Worm (Caenorhabditis elegans): ENCODE data around the gene T28C12.6.

T28C12.6 gene

DNA sequence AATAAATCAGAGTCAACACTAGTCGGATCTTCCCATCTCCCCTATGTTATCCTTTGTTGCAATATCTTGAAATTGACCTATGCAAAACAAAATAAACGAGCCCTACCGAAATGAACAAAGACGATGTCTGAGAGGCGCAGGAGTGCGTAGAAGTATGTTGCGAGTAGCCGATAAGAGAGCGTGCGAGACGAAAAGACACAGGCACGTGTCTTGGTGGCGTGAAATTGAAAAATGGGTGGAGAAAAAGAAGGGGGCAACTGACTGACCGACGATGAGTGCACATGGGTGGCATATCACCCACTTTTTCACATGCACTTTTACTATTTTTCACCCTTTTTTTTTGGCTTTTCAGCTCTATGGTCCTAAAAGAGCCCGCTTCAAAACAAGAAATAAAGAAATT is 12.2 kb upstream of the T28C12.6 start (continued):
- TF ChIP-seq isw-1 (GFP tag; IDR thresholded peaks at IDR 0.05) (no peak), nhr-71 (tag; optimal IDR thresholded peaks at IDR 0.05) (peak; percentile 33), unc-30 (tag; optimal IDR thresholded peaks at IDR 0.05) (no peak), elt-2 (tag; optimal IDR thresholded peaks at IDR 0.05) (no peak), rnt-1 (tag; optimal IDR thresholded peaks at IDR 0.05) (peak; percentile 35), efl-1 (optimal IDR thresholded peaks at IDR 0.05) (peak in 1 of 2 experiments; percentile 26), efl-1 (GFP tag; optimal IDR thresholded peaks at IDR 0.05 in 1 of 2) (no peak), unc-98 (GFP tag; IDR thresholded peaks at IDR 0.05) (no peak), snu-23 (GFP tag; optimal IDR thresholded peaks at IDR 0.05) (peak; percentile 50), nhr-76 (tag; optimal IDR thresholded peaks at IDR 0.05) (no peak), egl-27 (tag; optimal IDR thresholded peaks at IDR 0.05) (no peak), C34B4.2 (tag; optimal IDR thresholded peaks at IDR 0.05) (no peak), unc-62 (GFP tag; optimal IDR thresholded peaks at IDR 0.05) (no peak), nhr-28 (tag; optimal IDR thresholded peaks at IDR 0.05) (no peak), ceh-63 (GFP tag; optimal IDR thresholded peaks at IDR 0.05) (no peak), nhr-77 (tag; optimal IDR thresholded peaks at IDR 0.05) (no peak)

DNA sequence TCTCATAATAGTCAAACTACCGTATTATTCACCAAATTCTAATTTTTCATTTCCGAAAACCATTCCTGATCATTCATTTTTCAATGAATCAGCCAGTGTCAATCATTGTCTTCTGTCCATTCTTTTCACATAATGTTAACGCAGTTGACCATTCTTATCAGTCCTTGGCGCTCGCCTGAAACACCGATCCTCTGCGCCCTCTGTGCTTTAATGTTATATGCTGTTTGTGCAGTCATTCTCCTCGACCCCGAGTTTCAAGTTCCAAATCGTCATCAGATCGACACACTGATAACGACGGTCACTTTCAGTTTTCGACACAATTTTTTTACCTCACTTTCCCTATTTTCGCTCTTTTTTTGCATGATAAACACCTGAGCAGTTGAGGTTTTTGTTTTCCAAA is 11.0 kb upstream of the T28C12.6 start:
- TF ChIP-seq unc-98 (GFP tag; IDR thresholded peaks at IDR 0.05) = no peak
- TF ChIP-seq lin-14 (GFP tag; optimal IDR thresholded peaks at IDR 0.05) = no peak
- no peak for TF ChIP-seq nhr-19 (GFP tag; conservative IDR thresholded peaks at IDR 0.05)
- TF ChIP-seq lin-39 (tag; optimal IDR thresholded peaks at IDR 0.05) = no peak
- no peak for TF ChIP-seq egl-13 (tag; optimal IDR thresholded peaks at IDR 0.05)
- TF ChIP-seq fkh-10 (GFP tag; optimal IDR thresholded peaks at IDR 0.05) = no peak
- TF ChIP-seq xbp-1 (tag; optimal IDR thresholded peaks at IDR 0.05) = no peak
- TF ChIP-seq irx-1 (tag; optimal IDR thresholded peaks at IDR 0.05) = no peak
- no peak for TF ChIP-seq alr-1 (tag; optimal IDR thresholded peaks at IDR 0.05; ENCODE audit: borderline replicate concordance)
- TF ChIP-seq fkh-4 (tag; optimal IDR thresholded peaks at IDR 0.05; ENCODE audit: borderline replicate concordance) = no peak
- no peak for TF ChIP-seq pag-3 (tag; optimal IDR thresholded peaks at IDR 0.05; ENCODE audit: borderline replicate concordance, insufficient read depth)
- TF ChIP-seq swsn-7 (tag; optimal IDR thresholded peaks at IDR 0.05) = no peak
- TF ChIP-seq ceh-82 (tag; optimal IDR thresholded peaks at IDR 0.05) = no peak
- TF ChIP-seq nhr-90 (tag; optimal IDR thresholded peaks at IDR 0.05; ENCODE audit: poor library complexity) = peak; percentile 5
- peak in 1 of 2 experiments; percentile 49 for TF ChIP-seq lin-35 (GFP tag; optimal IDR thresholded peaks at IDR 0.05)
- no peak for TF ChIP-seq lin-15B (tag; optimal IDR thresholded peaks at IDR 0.05)
- peak; percentile 84 for TF ChIP-seq pqm-1 (tag; optimal IDR thresholded peaks at IDR 0.05)
- no peak for TF ChIP-seq ama-1 (optimal IDR thresholded peaks at IDR 0.05)
- TF ChIP-seq unc-86 (tag; optimal IDR thresholded peaks at IDR 0.05) = no peak
- TF ChIP-seq nhr-28 (tag; optimal IDR thresholded peaks at IDR 0.05) = no peak
- no peak for TF ChIP-seq ceh-63 (GFP tag; optimal IDR thresholded peaks at IDR 0.05)
- TF ChIP-seq elt-2 (tag; optimal IDR thresholded peaks at IDR 0.05) = peak; percentile 70
- no peak for TF ChIP-seq zip-4 (GFP tag; optimal IDR thresholded peaks at IDR 0.05)
- no peak for TF ChIP-seq nhr-11 (tag; optimal IDR thresholded peaks at IDR 0.05)
- no peak for TF ChIP-seq snpc-4 (tag; optimal IDR thresholded peaks at IDR 0.05)
- TF ChIP-seq zag-1 (tag; optimal IDR thresholded peaks at IDR 0.05) = no peak
- TF ChIP-seq efl-1 (optimal IDR thresholded peaks at IDR 0.05) = no peak
- TF ChIP-seq efl-1 (GFP tag; optimal IDR thresholded peaks at IDR 0.05 in 1 of 2) = peak in 1 of 2 experiments; percentile 89
- no peak for TF ChIP-seq Y116A8C.19 (tag; optimal IDR thresholded peaks at IDR 0.05; ENCODE audit: borderline replicate concordance)
- TF ChIP-seq nhr-20 (tag; optimal IDR thresholded peaks at IDR 0.05) = no peak

DNA sequence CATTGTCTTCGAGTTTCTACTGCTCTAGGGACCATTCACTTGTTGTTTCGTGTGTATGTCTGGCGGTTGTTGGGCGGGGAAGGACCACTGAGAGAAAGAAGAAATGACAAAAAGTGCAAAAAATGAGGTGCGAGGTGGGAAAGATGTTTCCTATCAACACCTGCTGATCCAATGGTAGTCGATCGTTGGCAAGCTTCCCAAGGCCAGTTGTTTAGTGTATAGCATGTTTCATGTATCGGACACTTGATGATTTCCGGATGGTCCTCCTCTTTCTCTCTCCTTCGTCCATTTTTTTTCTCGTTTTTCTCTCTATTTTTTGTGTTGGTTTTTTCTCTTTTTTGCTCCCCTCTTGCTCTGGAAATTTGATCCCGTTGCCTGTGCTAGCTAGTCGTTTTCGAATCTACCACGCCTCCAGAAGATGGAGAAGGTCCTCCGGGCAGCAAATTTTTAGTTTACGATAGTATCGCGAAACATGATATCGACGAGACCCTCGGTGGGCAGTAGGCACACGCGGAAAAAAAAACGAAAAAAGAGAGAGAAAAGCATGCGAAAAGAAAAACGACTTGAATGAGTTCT is 10.2 kb upstream of the T28C12.6 start:
- TF ChIP-seq unc-30 (tag; optimal IDR thresholded peaks at IDR 0.05) (no peak), mef-2 (tag; optimal IDR thresholded peaks at IDR 0.05) (no peak), nhr-76 (tag; optimal IDR thresholded peaks at IDR 0.05) (no peak), grh-1 (GFP tag; IDR thresholded peaks at IDR 0.05) (no peak), fkh-10 (GFP tag; optimal IDR thresholded peaks at IDR 0.05) (no peak), rnt-1 (tag; optimal IDR thresholded peaks at IDR 0.05) (peak; percentile 18), snu-23 (GFP tag; optimal IDR thresholded peaks at IDR 0.05) (no peak), unc-62 (GFP tag; optimal IDR thresholded peaks at IDR 0.05) (no peak), mdl-1 (tag; optimal IDR thresholded peaks at IDR 0.05) (no peak), ceh-63 (GFP tag; optimal IDR thresholded peaks at IDR 0.05) (no peak), xbp-1 (tag; optimal IDR thresholded peaks at IDR 0.05) (no peak), ets-5 (GFP tag; IDR thresholded peaks at IDR 0.05) (no peak), ztf-4 (tag; optimal IDR thresholded peaks at IDR 0.05) (no peak), irx-1 (tag; optimal IDR thresholded peaks at IDR 0.05) (no peak), sox-4 (tag; optimal IDR thresholded peaks at IDR 0.05) (no peak), sup-37 (GFP tag; optimal IDR thresholded peaks at IDR 0.05) (no peak), dpl-1 (GFP tag; optimal IDR thresholded peaks at IDR 0.05) (no peak), lin-15B (tag; optimal IDR thresholded peaks at IDR 0.05) (no peak), efl-1 (optimal IDR thresholded peaks at IDR 0.05) (no peak), efl-1 (GFP tag; optimal IDR thresholded peaks at IDR 0.05 in 1 of 2) (peak in 1 of 2 experiments; percentile 10), aha-1 (tag; optimal IDR thresholded peaks at IDR 0.05) (no peak)

Measured in whole organism, L1 larva.